Worm (Caenorhabditis elegans): ENCODE results near the gene C03H5.3.

C03H5.3 gene

ce11 chrII:410832-411231 lies 24.9 kb downstream of the C03H5.3 start, which contains the start of the genes dnsn-1 and C24H12.4 (continued):
- TF ChIP-seq ztf-6 (GFP tag; IDR thresholded peaks at IDR 0.05) (no peak), Y56A3A.18 (GFP tag; IDR thresholded peaks at IDR 0.05) (no peak), mes-4 (tag; optimal IDR thresholded peaks at IDR 0.05) (no peak), ets-4 (GFP tag; optimal IDR thresholded peaks at IDR 0.05) (no peak), lin-35 (GFP tag; optimal IDR thresholded peaks at IDR 0.05) (peak in 2 of 3 experiments; percentile 37 to 96), Y95B8A.8 (GFP tag; IDR thresholded peaks at IDR 0.05) (0 out of 2 replicates have a peak, but pooled peaks have one; percentile 18), rec-8 (tag; optimal IDR thresholded peaks at IDR 0.05) (no peak), T07F8.4 (tag; optimal IDR thresholded peaks at IDR 0.05) (no peak), lsy-27 (tag; optimal IDR thresholded peaks at IDR 0.05; ENCODE audit: borderline replicate concordance, insufficient read depth) (no peak), him-1 (tag; optimal IDR thresholded peaks at IDR 0.05) (no peak), efl-1 (GFP tag; optimal IDR thresholded peaks at IDR 0.05) (peak; percentile 84), Y53F4B.3 (GFP tag; IDR thresholded peaks at IDR 0.05) (no peak), snpc-4 (GFP tag; optimal IDR thresholded peaks at IDR 0.05) (peak; percentile 67), snpc-4 (tag; optimal IDR thresholded peaks at IDR 0.05) (peak; percentile 58 to 83 (median 69)), B0035.1 (tag; optimal IDR thresholded peaks at IDR 0.05) (no peak), dpff-1 (tag; optimal IDR thresholded peaks at IDR 0.05) (no peak), ama-1 (optimal IDR thresholded peaks at IDR 0.05) (no peak), ama-1 (GFP tag; optimal IDR thresholded peaks at IDR 0.05) (no peak), ceh-27 (GFP tag; optimal IDR thresholded peaks at IDR 0.05) (no peak), madf-8 (GFP tag; conservative IDR thresholded peaks at IDR 0.05) (0 out of 2 replicates have a peak, but pooled peaks have one; percentile 10), ekl-4 (GFP tag; IDR thresholded peaks at IDR 0.05) (peak; percentile 69), hsf-1 (GFP tag; IDR thresholded peaks at IDR 0.05) (0 out of 2 replicates have a peak, but pooled peaks have one; percentile 12), F37B4.10 (GFP tag; IDR thresholded peaks at IDR 0.05) (no peak), tbx-9 (tag; optimal IDR thresholded peaks at IDR 0.05; ENCODE audit: borderline replicate concordance) (no peak), D2030.7 (GFP tag; IDR thresholded peaks at IDR 0.05) (peak; percentile 72), C06A6.2 (GFP tag; conservative IDR thresholded peaks at IDR 0.05) (peak; percentile 48; the same call in 1 of the 2 replicates), bed-2 (GFP tag; IDR thresholded peaks at IDR 0.05) (no peak), nhr-90 (tag; optimal IDR thresholded peaks at IDR 0.05) (no peak), madf-10 (tag; optimal IDR thresholded peaks at IDR 0.05) (peak; percentile 18), F39B2.1 (GFP tag; IDR thresholded peaks at IDR 0.05) (no peak), lin-26 (GFP tag; IDR thresholded peaks at IDR 0.05) (no peak), egrh-3 (GFP tag; IDR thresholded peaks at IDR 0.05) (no peak), ztf-26 (tag; optimal IDR thresholded peaks at IDR 0.05) (peak; percentile 43), cebp-1 (GFP tag; IDR thresholded peaks at IDR 0.05) (no peak), cebp-1 (tag; optimal IDR thresholded peaks at IDR 0.05) (peak; percentile 80), mcd-1 (GFP tag; IDR thresholded peaks at IDR 0.05) (peak; percentile 99), ztf-22 (GFP tag; optimal IDR thresholded peaks at IDR 0.05) (no peak), gei-17 (GFP tag; optimal IDR thresholded peaks at IDR 0.05) (peak; percentile 67), bed-1 (GFP tag; IDR thresholded peaks at IDR 0.05) (no peak), hlh-26 (GFP tag; conservative IDR thresholded peaks at IDR 0.05) (no peak), F10E7.11 (tag; optimal IDR thresholded peaks at IDR 0.05) (no peak), die-1 (tag; optimal IDR thresholded peaks at IDR 0.05) (no peak), ceh-91 (GFP tag; IDR thresholded peaks at IDR 0.05) (peak; percentile 13; the same call in 1 of the 2 replicates), attf-3 (GFP tag; conservative IDR thresholded peaks at IDR 0.05) (peak; percentile 58), ztf-28 (GFP tag; IDR thresholded peaks at IDR 0.05) (no peak), rcor-1 (GFP tag; IDR thresholded peaks at IDR 0.05) (peak; percentile 89), F57A8.1 (GFP tag; optimal IDR thresholded peaks at IDR 0.05) (no peak), ZK185.1 (tag; optimal IDR thresholded peaks at IDR 0.05; ENCODE audit: poor library complexity, severe bottlenecking) (peak; percentile 87), chd-7 (tag; optimal IDR thresholded peaks at IDR 0.05) (no peak)

Measured in whole organism, young adult.